Worm (Caenorhabditis elegans): Measurements from ENCODE around the gene sre-33.

- no peak for TF ChIP-seq lin-11 (tag; optimal IDR thresholded peaks at IDR 0.05)
- no peak for TF ChIP-seq unc-62 (GFP tag; optimal IDR thresholded peaks at IDR 0.05)
- no peak for TF ChIP-seq mdl-1 (tag; optimal IDR thresholded peaks at IDR 0.05)
- TF ChIP-seq elt-3 (tag; optimal IDR thresholded peaks at IDR 0.05) = no peak
- TF ChIP-seq unc-55 (GFP tag; optimal IDR thresholded peaks at IDR 0.05) = no peak
- no peak for TF ChIP-seq ceh-82 (tag; optimal IDR thresholded peaks at IDR 0.05)
- TF ChIP-seq mbf-1 (tag; optimal IDR thresholded peaks at IDR 0.05) = no peak
- no peak for TF ChIP-seq unc-39 (tag; optimal IDR thresholded peaks at IDR 0.05)
Measured at ce11 chrII:12429743-12430142, 23.4 kb upstream of the sre-33 start, which contains the start of gene Y57A10C.8.

Measured in whole organism, L2 larva.